Worm (Caenorhabditis elegans): ENCODE measurements around the gene F35H8.4.

DNA sequence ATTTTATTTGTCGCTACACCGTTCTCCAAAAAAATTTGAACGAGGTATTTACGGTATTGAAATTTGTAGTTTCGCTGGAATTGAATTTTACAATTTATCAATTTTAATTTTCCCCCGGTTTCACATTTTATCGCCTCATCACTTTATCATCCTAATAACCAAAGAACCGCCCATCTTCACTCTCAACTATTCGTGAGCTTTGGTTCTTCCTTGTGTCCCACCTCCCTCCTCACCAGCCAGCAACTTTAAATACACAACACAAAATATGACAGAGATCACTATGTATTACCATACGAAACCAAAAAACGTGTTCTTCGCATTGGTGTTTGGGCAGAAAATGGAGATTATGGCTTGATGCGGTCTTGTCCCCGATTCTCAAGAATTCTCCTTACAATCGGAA lies 44.2 kb upstream of the F35H8.4 start:
- no peak for TF ChIP-seq elt-2 (tag; optimal IDR thresholded peaks at IDR 0.05)
- no peak for TF ChIP-seq ceh-31 (tag; optimal IDR thresholded peaks at IDR 0.05)
- no peak for TF ChIP-seq pqm-1 (tag; optimal IDR thresholded peaks at IDR 0.05)
- no peak for TF ChIP-seq elt-4 (tag; optimal IDR thresholded peaks at IDR 0.05)
- TF ChIP-seq C38D4.7 (GFP tag; optimal IDR thresholded peaks at IDR 0.05), result no peak
- TF ChIP-seq pax-1 (tag; optimal IDR thresholded peaks at IDR 0.05), result no peak
- TF ChIP-seq nfya-1 (tag; optimal IDR thresholded peaks at IDR 0.05), result no peak
